Worm (Caenorhabditis elegans) whole organism, L3 larva: Measurements from ENCODE around the gene usp-50.

Source experiments
- mml-1 ChIP-seq: fragments of 150-350 bp; sonication (generic microtip); optimal IDR thresholded peaks from 3 replicates; lab custom pipeline; 2014; ENCODE audit warnings: missing biosample characterization, missing genetic modification characterization
- nhr-12 ChIP-seq: fragments of 150-350 bp; optimal IDR thresholded peaks from 2 replicates; lab custom pipeline; 2014; ENCODE audit warnings: missing biosample characterization, missing genetic modification characterization
- nhr-25 ChIP-seq: sonication (generic microtip); optimal IDR thresholded peaks from 2 replicates; lab custom pipeline; 2017; ENCODE audit warnings: missing biosample characterization, missing genetic modification characterization

DNA sequence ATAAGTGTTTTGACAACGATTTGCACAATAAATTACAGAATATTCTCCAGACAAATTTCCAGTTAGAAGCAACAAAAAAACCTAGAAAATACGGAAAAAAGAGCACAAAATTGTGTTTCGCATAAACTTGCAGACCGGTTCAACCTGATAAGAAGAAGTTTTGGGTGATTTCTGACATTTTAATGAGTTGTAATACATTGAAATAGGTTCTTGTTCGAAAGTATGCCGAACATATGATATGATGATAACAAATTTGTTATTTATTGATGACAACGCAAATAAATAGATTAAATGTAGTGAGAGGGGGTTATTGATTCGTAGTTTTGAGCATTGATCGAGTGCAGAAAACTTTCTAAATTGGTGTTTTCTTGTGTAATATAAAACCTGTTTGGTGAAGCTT lies 33.4 kb upstream of the usp-50 start:
- no peak for TF ChIP-seq mml-1
- no peak for TF ChIP-seq nhr-12 (tag; lab: Kevin White, UChicago)
- no peak for TF ChIP-seq nhr-25 (tag; lab: Kevin White, UChicago)
